Worm (Caenorhabditis elegans) whole organism, L2 larva: Measurements from ENCODE around the gene T24E12.3.

Source experiments
- R02D3.7 ChIP-seq: fragments of 150-350 bp; optimal IDR thresholded peaks from 2 replicates; lab custom pipeline; 2014; ENCODE audit warnings: missing biosample characterization, missing genetic modification characterization
- alr-1 ChIP-seq: fragments of 150-350 bp; optimal IDR thresholded peaks from 2 replicates; lab custom pipeline; 2014; ENCODE audit warnings: missing biosample characterization, missing genetic modification characterization
- lin-13 ChIP-seq: fragments of 150-350 bp; optimal IDR thresholded peaks from 2 replicates; lab custom pipeline; 2014; ENCODE audit warnings: missing biosample characterization, missing genetic modification reagents, missing genetic modification characterization
- nhr-12 ChIP-seq: fragments of 150-350 bp; optimal IDR thresholded peaks from 2 replicates; lab custom pipeline; 2014; ENCODE audit warnings: missing biosample characterization, missing genetic modification characterization
- nhr-25 ChIP-seq: fragments of 150-350 bp; sonication (generic microtip); optimal IDR thresholded peaks from 3 replicates; lab custom pipeline; 2014; ENCODE audit warnings: missing biosample characterization, missing genetic modification characterization
- nhr-6 ChIP-seq: fragments of 150-350 bp; optimal IDR thresholded peaks from 2 replicates; lab custom pipeline; 2014; ENCODE audit warnings: missing biosample characterization, missing genetic modification characterization
- skn-1 ChIP-seq: sonication (generic microtip); optimal IDR thresholded peaks from 2 replicates; lab custom pipeline; 2017; ENCODE audit warnings: missing biosample characterization, missing genetic modification characterization
- unc-55 ChIP-seq: fragments of 150-350 bp; sonication (generic microtip); optimal IDR thresholded peaks from 3 replicates; lab custom pipeline; 2014; ENCODE audit warnings: missing biosample characterization, missing genetic modification reagents, missing genetic modification characterization
- ztf-1 ChIP-seq: fragments of 200-800 bp; sonication (Bioruptor generic); conservative IDR thresholded peaks from 2 replicates; pipeline ENCODE4 v1.3.6; 2022; ENCODE audit warnings: missing genetic modification characterization, missing compliant biosample characterization

DNA sequence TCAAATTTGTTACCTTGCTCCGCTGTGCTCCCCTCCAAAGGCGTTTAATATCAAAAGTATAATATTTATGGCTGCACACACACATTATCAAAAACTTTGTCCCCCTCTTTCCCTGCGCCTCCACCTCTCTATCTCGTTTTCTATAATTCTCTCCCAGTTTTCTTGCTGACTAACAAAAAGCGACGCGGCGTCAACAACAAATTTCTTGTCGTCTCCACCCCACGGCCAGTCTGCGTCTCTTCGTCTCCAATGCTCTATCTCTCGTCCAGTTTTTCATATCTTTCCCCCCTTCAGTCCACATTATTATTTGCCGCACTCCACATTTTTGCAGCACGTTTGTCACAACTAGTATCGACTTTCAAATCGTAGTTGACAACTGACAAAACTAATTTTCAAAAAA lies 34.7 kb downstream of the T24E12.3 start:
- no peak for TF ChIP-seq skn-1
- TF ChIP-seq lin-13 (GFP tag; lab: Kevin White, UChicago): peak; percentile 39
- TF ChIP-seq ztf-1: no peak
- TF ChIP-seq unc-55 (GFP tag; lab: Kevin White, UChicago): peak; percentile 40
- no peak for TF ChIP-seq nhr-12 (tag; lab: Kevin White, UChicago)
- no peak for TF ChIP-seq nhr-6
- TF ChIP-seq alr-1 (tag; lab: Kevin White, UChicago): no peak
- TF ChIP-seq R02D3.7: no peak
- TF ChIP-seq nhr-25 (tag; lab: Kevin White, UChicago): no peak
